Worm (Caenorhabditis elegans) whole organism, L3 larva: Measurements from ENCODE around the gene srt-22.

Experiments
- R02D3.7 ChIP-seq: fragments of 150-350 bp; optimal IDR thresholded peaks from 2 replicates; lab custom pipeline; 2014; ENCODE audit warnings: missing biosample characterization, missing genetic modification characterization
- ZK546.5 ChIP-seq: sonication (generic microtip); optimal IDR thresholded peaks from 2 replicates; lab custom pipeline; 2017; ENCODE audit warnings: missing biosample characterization, missing genetic modification characterization
- ama-1 ChIP-seq: fragments of 150-350 bp; optimal IDR thresholded peaks from 2 replicates; lab custom pipeline; 2018
- ceh-16 ChIP-seq: sonication (generic microtip); optimal IDR thresholded peaks from 2 replicates; lab custom pipeline; 2017; ENCODE audit warnings: missing biosample characterization, missing genetic modification characterization
- ceh-28 ChIP-seq: fragments of 150-350 bp; optimal IDR thresholded peaks from 2 replicates; lab custom pipeline; 2014; ENCODE audit warnings: missing biosample characterization, missing genetic modification reagents, missing genetic modification characterization
- ceh-82 ChIP-seq: fragments of 150-350 bp; optimal IDR thresholded peaks from 2 replicates; lab custom pipeline; 2014; ENCODE audit warnings: missing biosample characterization, missing genetic modification characterization
- ceh-9 ChIP-seq: sonication (generic microtip); optimal IDR thresholded peaks from 2 replicates; lab custom pipeline; 2018; ENCODE audit warnings: missing biosample characterization, missing genetic modification characterization
- daf-12 ChIP-seq: fragments of 150-350 bp; optimal IDR thresholded peaks from 2 replicates; lab custom pipeline; 2014; ENCODE audit warnings: missing biosample characterization, missing genetic modification reagents, missing genetic modification characterization
- egl-5 ChIP-seq: fragments of 150-350 bp; optimal IDR thresholded peaks from 2 replicates; lab custom pipeline; 2017; ENCODE audit warnings: missing biosample characterization, missing genetic modification reagents, missing genetic modification characterization, inconsistent platforms
- elt-1 ChIP-seq: fragments of 150-350 bp; optimal IDR thresholded peaks from 2 replicates; lab custom pipeline; 2014; ENCODE audit warnings: missing biosample characterization, missing genetic modification characterization
- eor-1 ChIP-seq, 2 experiments: fragments of 150-350 bp; optimal IDR thresholded peaks; 2 replicates each; lab custom pipeline; 2014 to 2018; ENCODE audit warnings: missing biosample characterization in 2 of 2, missing genetic modification characterization in 2 of 2
- fkh-10 ChIP-seq: sonication (generic microtip); optimal IDR thresholded peaks from 2 replicates; lab custom pipeline; 2017; ENCODE audit warnings: missing biosample characterization, missing genetic modification reagents, missing genetic modification characterization
- fkh-2 ChIP-seq: fragments of 150-350 bp; optimal IDR thresholded peaks from 2 replicates; lab custom pipeline; 2014; ENCODE audit warnings: missing biosample characterization, missing genetic modification reagents, missing genetic modification characterization
- hmg-11 ChIP-seq: sonication (generic microtip); optimal IDR thresholded peaks from 2 replicates; lab custom pipeline; 2016; ENCODE audit warnings: missing genetic modification characterization, missing compliant biosample characterization
- jun-1 ChIP-seq: fragments of 150-350 bp; optimal IDR thresholded peaks from 2 replicates; lab custom pipeline; 2014; ENCODE audit warnings: missing biosample characterization, missing genetic modification reagents, missing genetic modification characterization
- lin-15B ChIP-seq: fragments of 150-350 bp; optimal IDR thresholded peaks from 2 replicates; lab custom pipeline; 2014; ENCODE audit warnings: missing biosample characterization, missing genetic modification characterization
- lin-39 ChIP-seq: fragments of 150-350 bp; optimal IDR thresholded peaks from 2 replicates; lab custom pipeline; 2018; ENCODE audit warnings: missing biosample characterization, missing genetic modification reagents, missing genetic modification characterization
- lsy-12 ChIP-seq: sonication (generic microtip); optimal IDR thresholded peaks from 2 replicates; lab custom pipeline; 2016; ENCODE audit warnings: mild to moderate bottlenecking, missing genetic modification characterization, missing compliant biosample characterization
- mdl-1 ChIP-seq: fragments of 150-350 bp; optimal IDR thresholded peaks from 2 replicates; lab custom pipeline; 2014; ENCODE audit warnings: missing biosample characterization, missing genetic modification characterization
- mml-1 ChIP-seq: fragments of 150-350 bp; sonication (generic microtip); optimal IDR thresholded peaks from 3 replicates; lab custom pipeline; 2014; ENCODE audit warnings: missing biosample characterization, missing genetic modification characterization
- nfya-1 ChIP-seq: sonication (generic microtip); optimal IDR thresholded peaks from 2 replicates; lab custom pipeline; 2017; ENCODE audit warnings: missing genetic modification characterization, mild to moderate bottlenecking, missing compliant biosample characterization, antibody characterized with exemption, moderate library complexity; ENCODE audit not compliant: insufficient read depth
- nhr-11 ChIP-seq: fragments of 150-350 bp; optimal IDR thresholded peaks from 2 replicates; lab custom pipeline; 2014; ENCODE audit warnings: missing biosample characterization, missing genetic modification characterization
- nhr-12 ChIP-seq: fragments of 150-350 bp; optimal IDR thresholded peaks from 2 replicates; lab custom pipeline; 2014; ENCODE audit warnings: missing biosample characterization, missing genetic modification characterization
- nhr-23 ChIP-seq: fragments of 150-350 bp; optimal IDR thresholded peaks from 2 replicates; lab custom pipeline; 2014; ENCODE audit warnings: missing biosample characterization, missing genetic modification reagents, missing genetic modification characterization
- nhr-25 ChIP-seq: sonication (generic microtip); optimal IDR thresholded peaks from 2 replicates; lab custom pipeline; 2017; ENCODE audit warnings: missing biosample characterization, missing genetic modification characterization
- nhr-28 ChIP-seq: fragments of 150-350 bp; optimal IDR thresholded peaks from 2 replicates; lab custom pipeline; 2014; ENCODE audit warnings: missing biosample characterization, missing genetic modification characterization
- nhr-43 ChIP-seq: sonication (generic microtip); optimal IDR thresholded peaks from 2 replicates; lab custom pipeline; 2016; ENCODE audit warnings: mild to moderate bottlenecking, missing genetic modification characterization, missing compliant biosample characterization; ENCODE audit not compliant: poor library complexity, severe bottlenecking
- nhr-67 ChIP-seq: fragments of 150-350 bp; optimal IDR thresholded peaks from 2 replicates; lab custom pipeline; 2014; ENCODE audit warnings: missing biosample characterization, missing genetic modification characterization
- pha-4 ChIP-seq: fragments of 150-350 bp; optimal IDR thresholded peaks from 2 replicates; lab custom pipeline; 2014; ENCODE audit warnings: missing biosample characterization, missing genetic modification reagents, missing genetic modification characterization
- pqm-1 ChIP-seq: fragments of 150-350 bp; optimal IDR thresholded peaks from 2 replicates; lab custom pipeline; 2017; ENCODE audit warnings: missing biosample characterization, missing genetic modification characterization, inconsistent platforms
- sea-2 ChIP-seq: fragments of 150-350 bp; sonication (generic microtip); optimal IDR thresholded peaks from 4 replicates; lab custom pipeline; 2014; ENCODE audit warnings: missing biosample characterization, missing genetic modification reagents, missing genetic modification characterization
- skn-1 ChIP-seq: fragments of 150-350 bp; optimal IDR thresholded peaks from 2 replicates; lab custom pipeline; 2014; ENCODE audit warnings: missing biosample characterization, missing genetic modification characterization
- snpc-4 ChIP-seq: fragments of 150-350 bp; optimal IDR thresholded peaks from 2 replicates; lab custom pipeline; 2014; ENCODE audit warnings: missing biosample characterization, missing genetic modification characterization
- tbx-2 ChIP-seq: sonication (generic microtip); optimal IDR thresholded peaks from 2 replicates; lab custom pipeline; 2016; ENCODE audit warnings: mild to moderate bottlenecking, missing genetic modification characterization, missing compliant biosample characterization
- unc-39 ChIP-seq: sonication (generic microtip); optimal IDR thresholded peaks from 4 replicates; lab custom pipeline; 2017; ENCODE audit warnings: missing biosample characterization, missing genetic modification characterization
- unc-62 ChIP-seq: fragments of 150-350 bp; sonication (generic microtip); optimal IDR thresholded peaks from 4 replicates; lab custom pipeline; 2014; ENCODE audit warnings: missing biosample characterization, missing genetic modification reagents, missing genetic modification characterization
- ztf-11 ChIP-seq: fragments of 150-350 bp; optimal IDR thresholded peaks from 2 replicates; lab custom pipeline; 2014; ENCODE audit warnings: missing biosample characterization, missing genetic modification characterization
- ztf-4 ChIP-seq: fragments of 150-350 bp; optimal IDR thresholded peaks from 2 replicates; lab custom pipeline; 2014; ENCODE audit warnings: missing biosample characterization, missing genetic modification characterization

srt-22 gene

ce11 chrV:15272263-15272662 is 43.5 kb downstream of the srt-22 start, which contains the start of gene T10H4.4:
TSS of gene T10H4.4 (minus strand) at chrV:15272363.
- TF ChIP-seq nfya-1 (tag; lab: Kevin White, UChicago) (no peak), nhr-67 (no peak), nhr-11 (tag; lab: Kevin White, UChicago) (no peak), tbx-2 (no peak), eor-1 (tag; optimal IDR thresholded peaks at IDR 0.05; lab: Kevin White, UChicago) (no peak), pha-4 (tag; lab: Kevin White, UChicago) (no peak), nhr-25 (tag; lab: Kevin White, UChicago) (no peak), fkh-2 (tag; lab: Kevin White, UChicago) (no peak), jun-1 (tag; lab: Kevin White, UChicago) (no peak), daf-12 (tag; lab: Kevin White, UChicago) (no peak), nhr-23 (tag; lab: Kevin White, UChicago) (no peak), elt-1 (tag; lab: Kevin White, UChicago) (no peak), nhr-43 (tag; lab: Kevin White, UChicago) (no peak), sea-2 (no peak), hmg-11 (tag; lab: Kevin White, UChicago) (no peak), ceh-9 (tag; lab: Kevin White, UChicago) (no peak)

ce11 chrV:15268302-15268701 is 47.4 kb downstream of the srt-22 start, which contains the start of gene srw-22:
TSS of gene srw-22 (plus strand) at chrV:15268602.
- no peak for TF ChIP-seq nfya-1 (tag; lab: Kevin White, UChicago)
- TF ChIP-seq unc-62 (GFP tag; lab: Kevin White, UChicago): no peak
- no peak for TF ChIP-seq mdl-1 (tag; lab: Kevin White, UChicago)
- TF ChIP-seq tbx-2: no peak
- TF ChIP-seq nhr-28 (tag; lab: Kevin White, UChicago): no peak
- no peak for TF ChIP-seq sea-2
- no peak for TF ChIP-seq nhr-12 (tag; lab: Kevin White, UChicago)
- no peak for TF ChIP-seq ceh-16 (tag; lab: Kevin White, UChicago)
- TF ChIP-seq pqm-1 (tag; lab: Kevin White, UChicago): no peak
- TF ChIP-seq ztf-4 (tag; lab: Kevin White, UChicago): no peak
- no peak for TF ChIP-seq lin-39
- TF ChIP-seq ztf-11 (tag; lab: Kevin White, UChicago): no peak
- no peak for TF ChIP-seq egl-5 (tag; lab: Kevin White, UChicago)
- TF ChIP-seq, all 47 proteins: peak for 0

- TF ChIP-seq unc-39 (tag; lab: Kevin White, UChicago) (no peak), ceh-82 (no peak), ztf-11 (tag; lab: Kevin White, UChicago) (no peak), ceh-28 (tag; lab: Kevin White, UChicago) (no peak), fkh-10 (GFP tag; lab: Kevin White, UChicago) (no peak), ama-1 (lab: Kevin White, UChicago) (no peak), eor-1 (tag; optimal IDR thresholded peaks at IDR 0.05; lab: Kevin White, UChicago) (no peak), unc-62 (GFP tag; lab: Kevin White, UChicago) (no peak), lin-39 (no peak)
Observed at ce11 chrV:15267405-15267804, 48.3 kb downstream of the srt-22 start, which contains the start of gene T10H4.13. TSS of gene T10H4.13 (minus strand) at chrV:15267505.

ce11 chrV:15265814-15266213 is 49.9 kb downstream of the srt-22 start, which contains the start of gene M01B2.13:
TSS of gene M01B2.13 (minus strand) at chrV:15265914.
- TF ChIP-seq ZK546.5 (tag; lab: Kevin White, UChicago): no peak
- TF ChIP-seq mdl-1 (tag; lab: Kevin White, UChicago): no peak
- no peak for TF ChIP-seq lin-15B (tag; lab: Kevin White, UChicago)
- no peak for TF ChIP-seq jun-1 (tag; lab: Kevin White, UChicago)
- TF ChIP-seq ceh-82: no peak
- TF ChIP-seq R02D3.7 (tag; lab: Kevin White, UChicago): no peak
- no peak for TF ChIP-seq nhr-12 (tag; lab: Kevin White, UChicago)
- no peak for TF ChIP-seq skn-1 (tag; lab: Kevin White, UChicago)
- no peak for TF ChIP-seq pha-4 (tag; lab: Kevin White, UChicago)
- no peak for TF ChIP-seq mml-1
- TF ChIP-seq ztf-11 (tag; lab: Kevin White, UChicago): no peak
- no peak for TF ChIP-seq snpc-4 (tag; lab: Kevin White, UChicago)
- no peak for TF ChIP-seq lsy-12 (tag; lab: Kevin White, UChicago)
